Worm (Caenorhabditis elegans): ENCODE results near the gene sta-1.
"Not testable (repeated sequence)": the region's sequence is repeated elsewhere in the genome, so short reads cannot be mapped to it uniquely, and the experiment has no call there.

DNA sequence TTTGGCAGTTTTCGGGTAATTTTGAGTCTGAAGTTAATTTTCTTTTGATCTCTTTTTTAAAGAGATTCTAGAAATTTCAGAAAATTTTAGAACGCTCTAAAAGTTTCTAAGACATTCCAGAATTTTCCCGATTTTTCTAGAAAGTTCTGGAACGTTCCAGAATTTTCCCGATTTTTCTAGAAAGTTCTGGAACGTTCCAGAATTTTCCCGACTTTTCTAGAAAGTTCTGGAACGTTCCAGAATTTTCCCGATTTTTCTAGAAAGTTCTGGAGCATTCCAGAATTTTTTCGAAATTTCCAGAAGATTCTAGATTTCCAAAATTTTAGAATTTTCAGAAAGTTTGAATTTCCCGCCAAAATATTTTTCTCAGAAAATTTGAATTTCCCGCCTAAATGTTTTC is 11.4 kb downstream of the sta-1 start:
- TF ChIP-seq nhr-80 (tag; optimal IDR thresholded peaks at IDR 0.05); F57A8.1 (GFP tag; optimal IDR thresholded peaks at IDR 0.05); unc-62 (GFP tag; optimal IDR thresholded peaks at IDR 0.05); ceh-100 (GFP tag; IDR thresholded peaks at IDR 0.05); pha-4 (tag; optimal IDR thresholded peaks at IDR 0.05); chd-7 (tag; optimal IDR thresholded peaks at IDR 0.05); nfya-1 (tag; optimal IDR thresholded peaks at IDR 0.05; ENCODE audit: borderline replicate concordance, insufficient read depth); dpl-1 (GFP tag; optimal IDR thresholded peaks at IDR 0.05); ama-1 (optimal IDR thresholded peaks at IDR 0.05); ama-1 (GFP tag; optimal IDR thresholded peaks at IDR 0.05): not testable (repeated sequence)

Data from whole organism, young adult.